Worm (Caenorhabditis elegans) whole organism, midembryonic: ENCODE measurements around the gene lips-10.
A peak's percentile ranks its signal among the peaks of the same experiment; 100 is the strongest.

ENCODE experiments used
- T22C8.4 ChIP-seq: fragments of 200-800 bp; sonication (Bioruptor generic); IDR thresholded peaks from 2 replicates; pipeline ENCODE4 v1.3.6; 2022; ENCODE audit warnings: missing genetic modification characterization, missing compliant biosample characterization
- cog-1 ChIP-seq: sonication (generic microtip); optimal IDR thresholded peaks from 2 replicates; lab custom pipeline; 2016; ENCODE audit warnings: missing genetic modification characterization, missing compliant biosample characterization
- flt-1 ChIP-seq: fragments of 200-800 bp; sonication (Bioruptor generic); IDR thresholded peaks from 2 replicates; pipeline ENCODE4 v1.3.6; 2022; ENCODE audit warnings: missing genetic modification characterization, missing compliant biosample characterization
- klf-2 ChIP-seq: fragments of 200-800 bp; sonication (Bioruptor generic); conservative IDR thresholded peaks from 2 replicates; pipeline ENCODE4 v1.3.6; 2022; ENCODE audit warnings: missing genetic modification reagents, missing genetic modification characterization, missing compliant biosample characterization
- med-1 ChIP-seq: sonication (generic microtip); optimal IDR thresholded peaks from 2 replicates; lab custom pipeline; 2017; ENCODE audit warnings: missing genetic modification characterization, mild to moderate bottlenecking, missing compliant biosample characterization, antibody characterized with exemption, missing genetic modification reagents; ENCODE audit not compliant: insufficient read depth
- ref-1 ChIP-seq: fragments of 200-800 bp; sonication (Bioruptor generic); conservative IDR thresholded peaks from 2 replicates; pipeline ENCODE4 v1.3.6; 2022; ENCODE audit warnings: missing genetic modification reagents, missing genetic modification characterization, missing compliant biosample characterization
- tab-1 ChIP-seq: fragments of 200-800 bp; sonication (Bioruptor generic); IDR thresholded peaks from 2 replicates; pipeline ENCODE4 v1.3.6; 2022; ENCODE audit warnings: missing genetic modification characterization, missing compliant biosample characterization
- ztf-23 ChIP-seq: fragments of 200-800 bp; sonication (Bioruptor generic); IDR thresholded peaks from 2 replicates; pipeline ENCODE4 v1.3.6; 2022; ENCODE audit warnings: missing genetic modification reagents, missing genetic modification characterization, missing compliant biosample characterization
- ztf-29 ChIP-seq: fragments of 200-800 bp; sonication (Bioruptor generic); IDR thresholded peaks from 2 replicates; pipeline ENCODE4 v1.3.6; 2022; ENCODE audit warnings: missing genetic modification reagents, missing genetic modification characterization, missing compliant biosample characterization

Gene lips-10

ce11 chrII:8457438-8457837 is 18.5 kb downstream of the lips-10 start, which contains the start of gene zyg-9:
zyg-9 (plus strand) TSS chrII:8457818.
- TF ChIP-seq ztf-23 (GFP tag; lab: Robert Waterston, UW) (no peak), klf-2 (no peak), ref-1 (GFP tag; lab: Robert Waterston, UW) (no peak), med-1 (GFP tag; lab: Kevin White, UChicago) (no peak), cog-1 (no peak), T22C8.4 (GFP tag; lab: Robert Waterston, UW) (0 out of 2 replicates have a peak, but pooled peaks have one; percentile 14)

ce11 chrII:8464448-8464898 is 25.5 kb downstream of the lips-10 start, which contains the start of gene fars-3:
fars-3 (plus strand) TSS chrII:8464848.
- TF ChIP-seq flt-1 (0 out of 2 replicates have a peak, but pooled peaks have one; percentile 49), ztf-23 (GFP tag; lab: Robert Waterston, UW) (no peak)

ce11 chrII:8466874-8467273 is 27.9 kb downstream of the lips-10 start, which contains the start of gene F22B5.10:
F22B5.10 (plus strand) TSS chrII:8467174.
- TF ChIP-seq med-1 (GFP tag; lab: Kevin White, UChicago), result no peak
- TF ChIP-seq flt-1, result no peak
- no peak for TF ChIP-seq klf-2

ce11 chrII:8467809-8468208 is 28.8 kb downstream of the lips-10 start, which contains the start of gene M05D6.2:
M05D6.2 (plus strand) TSS chrII:8468109.
- no peak for TF ChIP-seq ztf-29 (GFP tag; lab: Robert Waterston, UW)
- no peak for TF ChIP-seq ref-1 (GFP tag; lab: Robert Waterston, UW)
- TF ChIP-seq flt-1, result no peak
- no peak for TF ChIP-seq tab-1
- no peak for TF ChIP-seq klf-2
- TF ChIP-seq T22C8.4 (GFP tag; lab: Robert Waterston, UW), result no peak
- TF ChIP-seq ztf-23 (GFP tag; lab: Robert Waterston, UW), result no peak
- no peak for TF ChIP-seq med-1 (GFP tag; lab: Kevin White, UChicago)
- TF ChIP-seq cog-1, result no peak

- TF ChIP-seq ztf-23 (GFP tag; lab: Robert Waterston, UW), result no peak
- no peak for TF ChIP-seq klf-2
- TF ChIP-seq med-1 (GFP tag; lab: Kevin White, UChicago), result no peak
- no peak for TF ChIP-seq T22C8.4 (GFP tag; lab: Robert Waterston, UW)
- no peak for TF ChIP-seq ztf-29 (GFP tag; lab: Robert Waterston, UW)
- no peak for TF ChIP-seq cog-1
- TF ChIP-seq tab-1, result no peak
- TF ChIP-seq ref-1 (GFP tag; lab: Robert Waterston, UW), result no peak
- no peak for TF ChIP-seq flt-1
These were observed 32.2 kb downstream of the lips-10 start, which contains the start of gene M05D6.8 for ce11 chrII:8471139-8471538. M05D6.8 (minus strand) TSS chrII:8471239.

- no peak for TF ChIP-seq ztf-29 (GFP tag; lab: Robert Waterston, UW)
- no peak for TF ChIP-seq ztf-23 (GFP tag; lab: Robert Waterston, UW)
- TF ChIP-seq klf-2, result no peak
- TF ChIP-seq cog-1, result no peak
- TF ChIP-seq flt-1, result no peak
- no peak for TF ChIP-seq T22C8.4 (GFP tag; lab: Robert Waterston, UW)
- no peak for TF ChIP-seq ref-1 (GFP tag; lab: Robert Waterston, UW)
- no peak for TF ChIP-seq med-1 (GFP tag; lab: Kevin White, UChicago)
- no peak for TF ChIP-seq tab-1
These were observed 33.9 kb downstream of the lips-10 start for ce11 chrII:8472916-8473315.

- no peak for TF ChIP-seq T22C8.4 (GFP tag; lab: Robert Waterston, UW)
- TF ChIP-seq klf-2, result no peak
These were observed 36.4 kb downstream of the lips-10 start, which contains the start of the genes M05D6.1 and M05D6.3 for ce11 chrII:8475306-8475822. M05D6.1 (minus strand) TSS chrII:8475406. M05D6.3 (plus strand) TSS chrII:8475772.

ce11 chrII:8479337-8479736 is 40.4 kb downstream of the lips-10 start:
- no peak for TF ChIP-seq ztf-23 (GFP tag; lab: Robert Waterston, UW)
- no peak for TF ChIP-seq med-1 (GFP tag; lab: Kevin White, UChicago)
- no peak for TF ChIP-seq ztf-29 (GFP tag; lab: Robert Waterston, UW)
- TF ChIP-seq T22C8.4 (GFP tag; lab: Robert Waterston, UW), result no peak
- TF ChIP-seq cog-1, result no peak
- TF ChIP-seq ref-1 (GFP tag; lab: Robert Waterston, UW), result no peak
- no peak for TF ChIP-seq klf-2
- no peak for TF ChIP-seq tab-1
- TF ChIP-seq flt-1, result no peak

- TF ChIP-seq T22C8.4 (GFP tag; lab: Robert Waterston, UW) (no peak), ref-1 (GFP tag; lab: Robert Waterston, UW) (no peak), flt-1 (no peak), klf-2 (no peak), med-1 (GFP tag; lab: Kevin White, UChicago) (no peak)
These were observed 41.2 kb downstream of the lips-10 start, which contains the start of gene lact-4 for ce11 chrII:8480166-8480565. lact-4 (minus strand) TSS chrII:8480478.

- no peak for TF ChIP-seq cog-1
- TF ChIP-seq ztf-29 (GFP tag; lab: Robert Waterston, UW), result no peak
- no peak for TF ChIP-seq ref-1 (GFP tag; lab: Robert Waterston, UW)
- TF ChIP-seq ztf-23 (GFP tag; lab: Robert Waterston, UW), result no peak
- TF ChIP-seq flt-1, result no peak
- no peak for TF ChIP-seq T22C8.4 (GFP tag; lab: Robert Waterston, UW)
- no peak for TF ChIP-seq med-1 (GFP tag; lab: Kevin White, UChicago)
- no peak for TF ChIP-seq klf-2
- TF ChIP-seq tab-1, result no peak
These were observed 42.2 kb downstream of the lips-10 start for ce11 chrII:8481033-8481708.
